Worm (Caenorhabditis elegans): ENCODE measurements around the gene C26B2.2.
A peak's percentile ranks its signal among the peaks of the same experiment; 100 is the strongest.

ce11 chrIV:7979588-7979987, 42.3 kb downstream of the C26B2.2 start, which contains the start of gene unc-24:
- no peak for TF ChIP-seq ama-1 (optimal IDR thresholded peaks at IDR 0.05)
- no peak for TF ChIP-seq nhr-25 (tag; optimal IDR thresholded peaks at IDR 0.05)
- TF ChIP-seq lsy-12 (tag; optimal IDR thresholded peaks at IDR 0.05): no peak
- TF ChIP-seq unc-39 (tag; optimal IDR thresholded peaks at IDR 0.05): no peak
- TF ChIP-seq jun-1 (tag; optimal IDR thresholded peaks at IDR 0.05): no peak
- TF ChIP-seq ztf-11 (tag; optimal IDR thresholded peaks at IDR 0.05): no peak
- TF ChIP-seq ztf-4 (tag; optimal IDR thresholded peaks at IDR 0.05): no peak
- no peak for TF ChIP-seq pha-4 (tag; optimal IDR thresholded peaks at IDR 0.05)
- TF ChIP-seq unc-62 (GFP tag; optimal IDR thresholded peaks at IDR 0.05): no peak
- peak; percentile 63 for TF ChIP-seq nfya-1 (tag; optimal IDR thresholded peaks at IDR 0.05; ENCODE audit: insufficient read depth)
- TF ChIP-seq lin-15B (tag; optimal IDR thresholded peaks at IDR 0.05): peak; percentile 22
- no peak for TF ChIP-seq snpc-4 (tag; optimal IDR thresholded peaks at IDR 0.05)
